Fruit fly (Drosophila melanogaster) whole organism, pupa: ENCODE results near the gene CG43134.
A peak's percentile ranks its signal among the peaks of the same experiment; 100 is the strongest.

Experiments used
- CG10348 ChIP-seq: fragments of 200-800 bp; sonication (Bioruptor generic); IDR thresholded peaks from 2 replicates; pipeline ENCODE4 v1.3.6; 2022; ENCODE audit warnings: missing biosample characterization, missing genetic modification characterization
- CG12605 ChIP-seq: fragments of 200-800 bp; sonication (Bioruptor generic); IDR thresholded peaks from 2 replicates; pipeline ENCODE4 v1.3.6; 2022; ENCODE audit warnings: missing biosample characterization, missing genetic modification characterization
- CG13204 ChIP-seq: fragments of 200-800 bp; sonication (Bioruptor generic); optimal IDR thresholded peaks from 2 replicates; lab custom pipeline; 2018; ENCODE audit warnings: missing biosample characterization, mild to moderate bottlenecking, missing genetic modification characterization, moderate library complexity
- CG14655 ChIP-seq: fragments of 200-800 bp; sonication (Bioruptor generic); optimal IDR thresholded peaks from 3 replicates; lab custom pipeline; 2017; ENCODE audit warnings: mild to moderate bottlenecking, missing biosample characterization, missing genetic modification reagents, missing genetic modification characterization
- CG15710 ChIP-seq: fragments of 200-800 bp; sonication (Bioruptor generic); optimal IDR thresholded peaks from 2 replicates; lab custom pipeline; 2018; ENCODE audit warnings: missing biosample characterization, mild to moderate bottlenecking, missing genetic modification characterization, moderate library complexity
- CG17806 ChIP-seq: fragments of 200-800 bp; sonication (Bioruptor generic); optimal IDR thresholded peaks from 2 replicates; lab custom pipeline; 2018; ENCODE audit warnings: missing biosample characterization, mild to moderate bottlenecking, missing genetic modification characterization, moderate library complexity
- CG32121 ChIP-seq: fragments of 200-800 bp; sonication (Bioruptor generic); IDR thresholded peaks from 2 replicates; pipeline ENCODE4 v1.3.6; 2022; ENCODE audit warnings: missing biosample characterization, missing genetic modification characterization
- CG34367 ChIP-seq: fragments of 200-800 bp; sonication (Bioruptor generic); optimal IDR thresholded peaks from 2 replicates; lab custom pipeline; 2018; ENCODE audit warnings: missing biosample characterization, mild to moderate bottlenecking, missing genetic modification characterization
- CG4496 ChIP-seq: fragments of 200-800 bp; sonication (Bioruptor generic); IDR thresholded peaks from 3 replicates; pipeline ENCODE4 v1.3.6; 2022; ENCODE audit warnings: missing biosample characterization, missing genetic modification characterization
- CG8159 ChIP-seq: fragments of 200-800 bp; sonication (Bioruptor generic); optimal IDR thresholded peaks from 3 replicates; lab custom pipeline; 2018; ENCODE audit warnings: missing biosample characterization, mild to moderate bottlenecking, missing genetic modification characterization, moderate library complexity
- CG8301 ChIP-seq: fragments of 200-800 bp; sonication (Bioruptor generic); optimal IDR thresholded peaks from 2 replicates; lab custom pipeline; 2018; ENCODE audit warnings: missing biosample characterization, mild to moderate bottlenecking, missing genetic modification characterization
- CG9948 ChIP-seq: fragments of 200-800 bp; sonication (Bioruptor generic); optimal IDR thresholded peaks from 2 replicates; lab custom pipeline; 2018; ENCODE audit warnings: missing biosample characterization, mild to moderate bottlenecking, missing genetic modification characterization, moderate library complexity
- D1 ChIP-seq: fragments of 200-800 bp; sonication (Bioruptor generic); optimal IDR thresholded peaks from 2 replicates; lab custom pipeline; 2018; ENCODE audit warnings: missing biosample characterization, mild to moderate bottlenecking, missing genetic modification characterization, moderate library complexity
- EcR ChIP-seq: fragments of 200-800 bp; sonication (Bioruptor generic); optimal IDR thresholded peaks from 3 replicates; lab custom pipeline; 2019; ENCODE audit warnings: missing biosample characterization, missing genetic modification characterization, mild to moderate bottlenecking, moderate library complexity, missing genetic modification reagents
- Ets98B ChIP-seq: fragments of 200-800 bp; sonication (Bioruptor generic); IDR thresholded peaks from 2 replicates; pipeline ENCODE4 v1.3.6; 2022; ENCODE audit warnings: missing biosample characterization, missing genetic modification characterization
- Pif1A ChIP-seq: fragments of 200-800 bp; sonication (Bioruptor generic); optimal IDR thresholded peaks from 3 replicates; lab custom pipeline; 2016; ENCODE audit warnings: missing biosample characterization, missing genetic modification characterization
- Pif1B ChIP-seq: fragments of 200-800 bp; sonication (Bioruptor generic); optimal IDR thresholded peaks from 3 replicates; lab custom pipeline; 2016; ENCODE audit warnings: missing biosample characterization, missing genetic modification characterization
- Snoo ChIP-seq: fragments of 200-800 bp; sonication (Bioruptor generic); optimal IDR thresholded peaks from 3 replicates; lab custom pipeline; 2017; ENCODE audit warnings: missing biosample characterization, mild to moderate bottlenecking, missing genetic modification characterization, inconsistent platforms
- fd96Ca ChIP-seq: fragments of 200-800 bp; sonication (Bioruptor generic); IDR thresholded peaks from 3 replicates; pipeline ENCODE4 v1.3.6; 2022; ENCODE audit warnings: missing biosample characterization, missing genetic modification characterization
- gl ChIP-seq: fragments of 200-800 bp; sonication (Bioruptor generic); optimal IDR thresholded peaks from 2 replicates; lab custom pipeline; 2018; ENCODE audit warnings: missing biosample characterization, mild to moderate bottlenecking, missing genetic modification characterization
- rn ChIP-seq: fragments of 200-800 bp; sonication (Bioruptor generic); IDR thresholded peaks from 2 replicates; pipeline ENCODE4 v1.3.6; 2022; ENCODE audit warnings: missing biosample characterization, missing genetic modification characterization

Gene CG43134

DNA sequence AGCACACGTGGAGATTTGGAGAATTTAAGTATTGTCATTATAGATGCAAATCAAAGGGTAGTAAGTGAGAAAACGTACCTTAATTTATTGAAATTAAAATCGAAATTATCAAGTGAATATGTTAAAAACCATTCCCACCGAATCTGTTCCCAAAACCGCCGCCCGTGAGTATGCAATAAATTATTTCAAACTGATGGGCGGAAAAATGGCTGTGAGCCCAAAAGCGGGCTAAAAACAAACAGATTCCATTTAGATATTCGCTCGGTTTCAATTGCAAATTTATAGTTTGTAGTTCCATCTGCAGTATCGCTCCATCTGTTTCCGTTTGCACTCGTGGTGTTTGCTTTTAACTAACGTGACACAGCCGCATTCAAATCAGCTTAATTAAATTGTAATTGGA lies 32.7 kb upstream of the CG43134 start:
- no peak for TF ChIP-seq CG34367
- no peak for TF ChIP-seq CG15710 (tag; lab: Kevin White, UChicago)
- no peak for TF ChIP-seq Ets98B
- no peak for TF ChIP-seq Pif1A
- no peak for TF ChIP-seq EcR
- no peak for TF ChIP-seq CG4496 (GFP tag; lab: Robert Waterston, UW)
- TF ChIP-seq D1 (tag; lab: Kevin White, UChicago), result no peak
- no peak for TF ChIP-seq CG8301 (tag; lab: Kevin White, UChicago)
- no peak for TF ChIP-seq fd96Ca (GFP tag; lab: Robert Waterston, UW)
- no peak for TF ChIP-seq CG8159 (tag; lab: Kevin White, UChicago)
- no peak for TF ChIP-seq CG13204
- no peak for TF ChIP-seq CG9948 (tag; lab: Kevin White, UChicago)
- no peak for TF ChIP-seq Snoo (tag; lab: Kevin White, UChicago)
- no peak for TF ChIP-seq gl (tag; lab: Kevin White, UChicago)
- TF ChIP-seq rn (GFP tag; lab: Robert Waterston, UW), result no peak
- no peak for TF ChIP-seq CG17806 (tag; lab: Kevin White, UChicago)
- no peak for TF ChIP-seq CG32121 (GFP tag; lab: Robert Waterston, UW)
- no peak for TF ChIP-seq CG12605 (GFP tag; lab: Robert Waterston, UW)
- TF ChIP-seq CG10348 (GFP tag; lab: Robert Waterston, UW), result no peak
- no peak for TF ChIP-seq Pif1B (GFP tag; lab: Kevin White, UChicago)

DNA sequence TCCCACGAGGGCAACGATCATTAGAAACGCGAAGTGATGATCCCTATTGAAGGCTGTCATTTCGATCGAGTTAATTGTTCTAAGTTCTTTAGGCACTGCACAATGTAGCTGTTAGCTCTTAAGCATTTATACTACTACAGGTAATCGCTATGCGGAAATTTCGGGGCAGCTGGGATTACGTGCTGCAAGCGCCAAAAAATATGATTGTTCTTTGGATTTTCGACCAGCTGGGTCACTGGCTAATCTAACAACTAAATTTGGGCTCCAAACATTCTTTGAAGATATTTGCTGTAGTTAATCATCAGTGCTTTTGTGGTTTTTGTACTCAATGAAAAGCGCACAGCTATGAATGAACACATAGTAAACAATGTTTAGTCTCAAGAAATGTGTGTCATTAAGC lies 29.8 kb upstream of the CG43134 start, which contains the start of gene CG15571:
TSS of gene CG15571 (minus strand) at position 101 of the 400 bp plus-strand sequence.
- TF ChIP-seq D1 (tag; lab: Kevin White, UChicago), result no peak
- TF ChIP-seq gl (tag; lab: Kevin White, UChicago), result no peak
- no peak for TF ChIP-seq fd96Ca (GFP tag; lab: Robert Waterston, UW)
- no peak for TF ChIP-seq CG34367
- TF ChIP-seq Ets98B, result no peak
- TF ChIP-seq CG9948 (tag; lab: Kevin White, UChicago), result no peak
- no peak for TF ChIP-seq EcR
- no peak for TF ChIP-seq CG15710 (tag; lab: Kevin White, UChicago)
- TF ChIP-seq CG13204, result no peak
- TF ChIP-seq CG12605 (GFP tag; lab: Robert Waterston, UW), result no peak

DNA sequence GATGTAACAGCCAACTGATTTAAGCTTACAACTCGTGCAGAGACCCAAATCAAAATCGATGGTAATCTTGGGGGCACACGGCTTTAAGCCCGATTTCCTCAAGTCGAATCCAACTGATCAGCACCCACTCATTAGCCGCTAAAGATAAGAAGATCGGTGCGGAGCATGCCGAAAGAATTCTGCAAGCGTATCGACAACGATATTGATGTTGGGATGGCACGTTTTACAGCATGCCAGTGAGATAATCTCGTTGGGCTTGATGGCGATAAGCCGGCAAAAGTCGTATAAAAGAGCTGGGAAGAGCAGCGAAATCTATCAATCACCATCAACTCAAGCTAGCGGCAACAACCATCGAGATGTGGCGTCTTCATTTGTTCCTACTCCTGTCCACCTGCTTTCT lies 29.2 kb upstream of the CG43134 start, which contains the start of gene CG15570:
TSS of gene CG15570 (plus strand) at position 301 of the 400 bp plus-strand sequence.
- no peak for TF ChIP-seq CG8301 (tag; lab: Kevin White, UChicago)
- no peak for TF ChIP-seq CG34367
- no peak for TF ChIP-seq CG13204
- TF ChIP-seq rn (GFP tag; lab: Robert Waterston, UW), result no peak
- TF ChIP-seq CG9948 (tag; lab: Kevin White, UChicago), result no peak
- TF ChIP-seq CG12605 (GFP tag; lab: Robert Waterston, UW), result no peak
- TF ChIP-seq CG4496 (GFP tag; lab: Robert Waterston, UW), result no peak

DNA sequence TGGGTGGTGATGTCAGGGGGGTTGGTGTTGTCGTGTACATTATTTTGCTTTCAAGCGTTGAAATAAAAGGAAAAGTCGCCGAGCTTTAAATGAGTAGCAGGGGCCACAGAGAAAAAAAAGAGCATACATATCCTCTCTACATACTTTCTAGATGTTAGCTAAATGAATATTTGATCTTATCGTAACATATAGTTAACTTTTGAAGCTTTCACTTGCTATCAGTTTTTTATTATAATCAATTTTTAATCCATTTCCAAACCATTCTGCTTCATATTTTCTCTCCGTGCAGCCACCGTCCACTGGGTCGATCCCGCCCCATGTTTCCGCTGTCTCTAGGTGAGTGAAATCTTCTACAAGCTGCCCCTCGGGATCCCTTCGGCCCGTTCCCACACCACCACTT lies 22.1 kb upstream of the CG43134 start:
- no peak for TF ChIP-seq CG32121 (GFP tag; lab: Robert Waterston, UW)
- no peak for TF ChIP-seq CG17806 (tag; lab: Kevin White, UChicago)
- TF ChIP-seq rn (GFP tag; lab: Robert Waterston, UW), result no peak
- TF ChIP-seq gl (tag; lab: Kevin White, UChicago), result no peak
- TF ChIP-seq CG12605 (GFP tag; lab: Robert Waterston, UW), result no peak
- no peak for TF ChIP-seq CG13204
- no peak for TF ChIP-seq Pif1A
- TF ChIP-seq Pif1B (GFP tag; lab: Kevin White, UChicago), result no peak
- TF ChIP-seq CG10348 (GFP tag; lab: Robert Waterston, UW), result no peak
- no peak for TF ChIP-seq CG8159 (tag; lab: Kevin White, UChicago)
- no peak for TF ChIP-seq Snoo (tag; lab: Kevin White, UChicago)
- TF ChIP-seq CG14655 (GFP tag; lab: Kevin White, UChicago), result no peak
- TF ChIP-seq CG34367, result no peak
- no peak for TF ChIP-seq CG9948 (tag; lab: Kevin White, UChicago)
- TF ChIP-seq CG15710 (tag; lab: Kevin White, UChicago), result no peak
- TF ChIP-seq D1 (tag; lab: Kevin White, UChicago), result no peak
- no peak for TF ChIP-seq EcR

DNA sequence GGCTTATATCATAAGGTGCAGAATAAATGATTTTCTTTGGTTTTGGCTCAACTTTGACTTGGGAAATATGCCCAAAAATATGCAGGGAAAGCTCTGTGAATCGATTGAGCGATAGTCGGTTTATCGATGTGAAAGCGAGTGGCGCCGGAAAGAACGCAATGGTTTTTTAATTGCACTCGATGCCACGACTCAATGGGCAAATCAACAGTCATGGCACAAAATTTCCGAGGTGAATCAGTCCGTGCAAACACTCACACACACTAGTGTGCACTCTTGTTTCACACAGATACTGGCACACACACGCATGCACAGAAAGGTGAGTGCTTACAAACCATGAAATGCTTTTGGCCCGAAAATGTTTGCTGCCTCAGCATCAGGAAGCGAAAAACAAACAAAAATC lies 7.0 kb upstream of the CG43134 start:
- TF ChIP-seq CG4496 (GFP tag; lab: Robert Waterston, UW) (peak; percentile 73), CG34367 (no peak), CG15710 (tag; lab: Kevin White, UChicago) (no peak), Pif1A (no peak), CG14655 (GFP tag; lab: Kevin White, UChicago) (no peak)

DNA sequence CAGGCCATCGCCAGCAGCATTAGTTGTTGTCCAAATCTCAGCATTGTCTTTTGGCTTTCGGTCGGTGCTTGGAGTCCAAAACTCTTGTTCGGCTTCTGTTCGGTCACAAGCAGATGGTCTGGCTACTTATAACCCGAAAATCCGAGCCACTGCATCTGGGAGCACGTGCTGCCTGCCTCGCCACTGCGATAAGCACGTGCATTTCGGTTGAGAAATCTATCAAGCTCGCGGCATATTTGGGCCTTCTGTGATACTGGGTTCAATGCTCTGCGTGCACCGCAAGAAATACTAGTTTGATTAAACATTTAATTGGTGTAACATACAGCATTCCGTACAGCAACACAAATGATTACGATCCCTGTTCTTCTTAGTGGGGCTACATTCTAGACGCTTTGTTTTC lies 4.4 kb upstream of the CG43134 start, which contains the start of gene Femcoat:
TSS of gene Femcoat (minus strand) at position 101 of the 400 bp plus-strand sequence.
- no peak for TF ChIP-seq fd96Ca (GFP tag; lab: Robert Waterston, UW)
- no peak for TF ChIP-seq EcR
- no peak for TF ChIP-seq CG8159 (tag; lab: Kevin White, UChicago)

DNA sequence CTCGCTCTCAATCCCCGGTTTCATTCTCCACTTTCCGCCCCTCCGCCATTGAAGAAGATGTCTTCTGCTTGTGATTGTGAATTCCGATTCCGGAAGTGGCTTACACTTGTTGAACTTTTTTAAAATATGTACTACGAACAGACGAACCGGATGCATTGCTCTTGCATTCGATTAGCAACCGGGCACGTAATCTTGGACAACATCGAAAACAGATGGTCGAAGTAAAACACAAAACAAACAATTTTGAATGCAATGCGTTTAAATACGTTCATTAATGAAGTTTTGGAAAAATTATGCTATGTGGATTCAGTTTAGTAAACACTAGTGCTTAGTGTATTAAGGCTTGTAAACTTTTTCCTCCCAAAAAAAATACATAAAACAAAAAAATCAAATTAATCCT lies 1.1 kb upstream of the CG43134 start, which contains the start of gene Muc4B:
TSS of gene Muc4B (minus strand) at position 101 of the 400 bp plus-strand sequence.
- TF ChIP-seq Snoo (tag; lab: Kevin White, UChicago), result no peak
- TF ChIP-seq CG4496 (GFP tag; lab: Robert Waterston, UW), result no peak
- TF ChIP-seq EcR, result no peak
- no peak for TF ChIP-seq CG13204
- TF ChIP-seq CG34367, result no peak
- TF ChIP-seq CG8301 (tag; lab: Kevin White, UChicago), result no peak
- TF ChIP-seq CG8159 (tag; lab: Kevin White, UChicago), result no peak
- no peak for TF ChIP-seq D1 (tag; lab: Kevin White, UChicago)
- TF ChIP-seq CG15710 (tag; lab: Kevin White, UChicago), result no peak
- TF ChIP-seq CG14655 (GFP tag; lab: Kevin White, UChicago), result no peak
- no peak for TF ChIP-seq fd96Ca (GFP tag; lab: Robert Waterston, UW)
- TF ChIP-seq gl (tag; lab: Kevin White, UChicago), result no peak
